Worm (Caenorhabditis elegans) whole organism, L1 larva: ENCODE measurements around the gene unc-78.

Source experiments
- lin-15B ChIP-seq: fragments of 150-350 bp; sonication (generic microtip); optimal IDR thresholded peaks from 3 replicates; lab custom pipeline; 2014; ENCODE audit warnings: missing biosample characterization, missing genetic modification characterization
- mdl-1 ChIP-seq, 2 experiments: fragments of 150-350 bp; optimal IDR thresholded peaks; 2 replicates each; lab custom pipeline; 2014 to 2017; ENCODE audit warnings: missing biosample characterization in 2 of 2, missing genetic modification characterization in 2 of 2, inconsistent platforms in 1 of 2
- nhr-71 ChIP-seq: sonication (generic microtip); optimal IDR thresholded peaks from 2 replicates; lab custom pipeline; 2016; ENCODE audit warnings: mild to moderate bottlenecking, missing genetic modification characterization, moderate library complexity, missing compliant biosample characterization
- snu-23 ChIP-seq: sonication (generic microtip); optimal IDR thresholded peaks from 2 replicates; lab custom pipeline; 2016; ENCODE audit warnings: missing genetic modification characterization, missing compliant biosample characterization

- TF ChIP-seq nhr-71 (no peak), lin-15B (no peak), snu-23 (GFP tag; lab: Kevin White, UChicago) (no peak), mdl-1 (tag; optimal IDR thresholded peaks at IDR 0.05; lab: Kevin White, UChicago) (no peak)
Observed at ce11 chrX:3366782-3367181, 44.6 kb downstream of the unc-78 start.
